Fruit fly (Drosophila melanogaster) whole organism, adult: ENCODE data around the gene ZAP3.
A peak's percentile ranks its signal among the peaks of the same experiment; 100 is the strongest.

ENCODE experiments used
- CG5204 ChIP-seq: fragments of 200-800 bp; sonication (Bioruptor generic); optimal IDR thresholded peaks from 2 replicates; lab custom pipeline; 2016; ENCODE audit warnings: missing biosample characterization, missing genetic modification characterization
- cnc ChIP-seq, 2 experiments: fragments of >200 bp; optimal IDR thresholded peaks; 2 replicates each; lab custom pipeline; 2017
- kay ChIP-seq: fragments of 200-800 bp; sonication (Bioruptor generic); peaks from one replicate; lab custom pipeline; 2016; ENCODE audit warnings: missing biosample characterization, missing genetic modification characterization, borderline replicate concordance
- pad ChIP-seq: fragments of 200-800 bp; sonication (Bioruptor generic); optimal IDR thresholded peaks from 3 replicates; lab custom pipeline; 2017; ENCODE audit warnings: missing biosample characterization, missing genetic modification characterization, mild to moderate bottlenecking, moderate library complexity, missing genetic modification reagents
- toe ChIP-seq: fragments of 200-800 bp; sonication (Bioruptor generic); optimal IDR thresholded peaks from 2 replicates; lab custom pipeline; 2016; ENCODE audit warnings: missing biosample characterization, missing genetic modification characterization

dm6 chrX:10070325-10070931 is 11.9 kb downstream of the ZAP3 start, which contains the start of gene CG15312:
- TF ChIP-seq toe (GFP tag; lab: Kevin White, UChicago) (no peak), pad (GFP tag; lab: Kevin White, UChicago) (peak; percentile 95), CG5204 (GFP tag; lab: Kevin White, UChicago) (no peak), kay (GFP tag; lab: Kevin White, UChicago) (no peak), cnc (optimal IDR thresholded peaks at IDR 0.05; lab: Kevin White, UChicago) (no peak)
